Fruit fly (Drosophila melanogaster) whole organism, embryonic: ENCODE data around the gene CG32192.

Source experiments
- Blimp-1 ChIP-seq: fragments of 200-800 bp; sonication (Bioruptor generic); optimal IDR thresholded peaks from 3 replicates; lab custom pipeline; 2018; ENCODE audit warnings: missing biosample characterization, missing genetic modification characterization, mild to moderate bottlenecking, moderate library complexity, missing genetic modification reagents
- CG13424 ChIP-seq: fragments of 200-800 bp; sonication (Bioruptor generic); optimal IDR thresholded peaks from 2 replicates; lab custom pipeline; 2019; ENCODE audit warnings: missing biosample characterization, mild to moderate bottlenecking, missing genetic modification characterization, moderate library complexity
- CG14965 ChIP-seq: fragments of 200-800 bp; sonication (Bioruptor generic); optimal IDR thresholded peaks from 2 replicates; lab custom pipeline; 2016; ENCODE audit warnings: missing biosample characterization, missing genetic modification characterization, borderline replicate concordance
- CG15696 ChIP-seq: fragments of 200-800 bp; sonication (Bioruptor generic); optimal IDR thresholded peaks from 2 replicates; lab custom pipeline; 2019; ENCODE audit warnings: missing biosample characterization, mild to moderate bottlenecking, missing genetic modification characterization, moderate library complexity
- CG17385 ChIP-seq: fragments of 200-800 bp; sonication (Bioruptor generic); optimal IDR thresholded peaks from 3 replicates; lab custom pipeline; 2018; ENCODE audit warnings: missing biosample characterization, mild to moderate bottlenecking, missing genetic modification characterization
- CG3407 ChIP-seq: fragments of 200-800 bp; sonication (Bioruptor generic); optimal IDR thresholded peaks from 2 replicates; lab custom pipeline; 2018; ENCODE audit warnings: missing biosample characterization, mild to moderate bottlenecking, missing genetic modification characterization
- CG7745 ChIP-seq: fragments of 200-800 bp; sonication (Bioruptor generic); optimal IDR thresholded peaks from 2 replicates; lab custom pipeline; 2018; ENCODE audit warnings: missing biosample characterization, mild to moderate bottlenecking, missing genetic modification characterization, moderate library complexity
- CG8924 ChIP-seq: fragments of 200-800 bp; optimal IDR thresholded peaks from 3 replicates; lab custom pipeline; 2019; ENCODE audit warnings: missing biosample characterization, mild to moderate bottlenecking, missing genetic modification characterization, moderate library complexity
- CTCF ChIP-seq: fragments of 200-800 bp; sonication (Bioruptor generic); optimal IDR thresholded peaks from 2 replicates; lab custom pipeline; 2017; ENCODE audit warnings: missing biosample characterization, mild to moderate bottlenecking, missing genetic modification characterization, moderate library complexity
- Chrac-16 ChIP-seq: fragments of 200-800 bp; sonication (Bioruptor generic); optimal IDR thresholded peaks from 3 replicates; lab custom pipeline; 2016; ENCODE audit warnings: missing biosample characterization, missing genetic modification characterization
- E2f2 ChIP-seq: fragments of 200-800 bp; sonication (Bioruptor generic); IDR thresholded peaks from 2 replicates; pipeline ENCODE4 v1.3.6; 2022; ENCODE audit warnings: missing biosample characterization, missing genetic modification characterization
- Fer1 ChIP-seq: fragments of 200-800 bp; sonication (Bioruptor generic); optimal IDR thresholded peaks from 2 replicates; lab custom pipeline; 2017; ENCODE audit warnings: missing biosample characterization, mild to moderate bottlenecking, missing genetic modification characterization
- Hand ChIP-seq: fragments of 200-800 bp; sonication (Bioruptor generic); optimal IDR thresholded peaks from 2 replicates; lab custom pipeline; 2017; ENCODE audit warnings: mild to moderate bottlenecking, missing biosample characterization, missing genetic modification reagents, missing genetic modification characterization
- Hsf ChIP-seq: fragments of 200-800 bp; sonication (Bioruptor generic); optimal IDR thresholded peaks from 3 replicates; lab custom pipeline; 2016; ENCODE audit warnings: missing biosample characterization, missing genetic modification characterization
- NC2α ChIP-seq: fragments of 200-800 bp; sonication (Bioruptor generic); optimal IDR thresholded peaks from 2 replicates; lab custom pipeline; 2016; ENCODE audit warnings: missing biosample characterization, missing genetic modification characterization
- Optix ChIP-seq: fragments of 200-800 bp; sonication (Bioruptor generic); IDR thresholded peaks from 3 replicates; pipeline ENCODE4 v1.3.6; 2022; ENCODE audit warnings: missing biosample characterization, missing genetic modification characterization
- TFAM ChIP-seq: fragments of 200-800 bp; sonication (Bioruptor generic); optimal IDR thresholded peaks from 2 replicates; lab custom pipeline; 2017; ENCODE audit warnings: missing biosample characterization, missing genetic modification characterization, inconsistent platforms
- Trl ChIP-seq, 3 experiments: fragments of >200 bp in 2 of 3; fragments of 200-800 bp in 1 of 3; sonication (Bioruptor generic) in 1 of 3; optimal IDR thresholded peaks; 2 replicates in 1 of 3; 3 replicates in 2 of 3; lab custom pipeline; 2016 to 2017; ENCODE audit warnings: missing biosample characterization in 1 of 3, missing genetic modification characterization in 1 of 3
- bab2 ChIP-seq: fragments of 200-800 bp; sonication (Bioruptor generic); optimal IDR thresholded peaks from 2 replicates; lab custom pipeline; 2016; ENCODE audit warnings: missing biosample characterization, missing genetic modification characterization
- bowl ChIP-seq: fragments of 200-800 bp; sonication (Bioruptor generic); IDR thresholded peaks from 2 replicates; pipeline ENCODE4 v1.3.6; 2022; ENCODE audit warnings: missing biosample characterization, missing genetic modification characterization
- br ChIP-seq: fragments of >200 bp; optimal IDR thresholded peaks from 2 replicates; lab custom pipeline; 2017
- chinmo ChIP-seq: fragments of 200-800 bp; sonication (Bioruptor generic); IDR thresholded peaks from 4 replicates; pipeline ENCODE4 v1.3.6; 2022; ENCODE audit warnings: missing biosample characterization, missing genetic modification characterization; ENCODE audit not compliant: partially characterized antibody
- en ChIP-seq: fragments of 200-800 bp; sonication (Bioruptor generic); optimal IDR thresholded peaks from 2 replicates; lab custom pipeline; 2016; ENCODE audit warnings: missing biosample characterization, missing genetic modification characterization
- ftz-f1 ChIP-seq: fragments of 200-800 bp; sonication (Bioruptor generic); optimal IDR thresholded peaks from 2 replicates; lab custom pipeline; 2016; ENCODE audit warnings: missing biosample characterization, missing genetic modification characterization
- gce ChIP-seq: fragments of 200-800 bp; sonication (Bioruptor generic); IDR thresholded peaks from 3 replicates; pipeline ENCODE4 v1.3.6; 2022; ENCODE audit warnings: missing biosample characterization, missing genetic modification characterization
- hth ChIP-seq: fragments of >200 bp; optimal IDR thresholded peaks from 2 replicates; lab custom pipeline; 2017; ENCODE audit warnings: inconsistent platforms
- mld ChIP-seq: fragments of 200-800 bp; sonication (Bioruptor generic); IDR thresholded peaks from 3 replicates; pipeline ENCODE4 v1.3.6; 2022; ENCODE audit warnings: missing biosample characterization, missing genetic modification characterization; ENCODE audit not compliant: partially characterized antibody
- pfk ChIP-seq: fragments of 200-800 bp; sonication (Bioruptor generic); optimal IDR thresholded peaks from 2 replicates; lab custom pipeline; 2018; ENCODE audit warnings: missing biosample characterization, mild to moderate bottlenecking, missing genetic modification characterization, moderate library complexity
- pum ChIP-seq: fragments of 200-800 bp; sonication (Bioruptor generic); optimal IDR thresholded peaks from 2 replicates; lab custom pipeline; 2016; ENCODE audit warnings: missing biosample characterization, missing genetic modification characterization
- run ChIP-seq: fragments of 200-800 bp; sonication (Bioruptor generic); optimal IDR thresholded peaks from 3 replicates; lab custom pipeline; 2018; ENCODE audit warnings: missing biosample characterization, mild to moderate bottlenecking, missing genetic modification characterization
- sens ChIP-seq: fragments of 200-800 bp; sonication (Bioruptor generic); peaks from one replicate; lab custom pipeline; 2016; ENCODE audit warnings: missing biosample characterization, missing genetic modification characterization
- sob ChIP-seq: fragments of 200-800 bp; sonication (Bioruptor generic); IDR thresholded peaks from 2 replicates; pipeline ENCODE4 v1.3.6; 2022; ENCODE audit warnings: missing biosample characterization, missing genetic modification characterization
- stwl ChIP-seq: fragments of 200-800 bp; sonication (Bioruptor generic); optimal IDR thresholded peaks from 3 replicates; lab custom pipeline; 2018; ENCODE audit warnings: missing biosample characterization, mild to moderate bottlenecking, missing genetic modification characterization, moderate library complexity
- z ChIP-seq: fragments of 200-800 bp; sonication (Bioruptor generic); IDR thresholded peaks from 3 replicates; pipeline ENCODE4 v1.3.6; 2022; ENCODE audit warnings: missing biosample characterization, missing genetic modification characterization

Gene CG32192

dm6 chr3L:18030301-18030827, 9.8 kb upstream of the CG32192 start (continued):
- TF ChIP-seq bab2 (GFP tag; lab: Kevin White, UChicago) (peak; percentile 13), CG17385 (no peak), hth (lab: Kevin White, UChicago) (no peak), Optix (GFP tag; lab: Robert Waterston, UW) (0 out of 3 replicates have a peak, but pooled peaks have one; percentile 18), chinmo (peak; percentile 66; the same call in 1 of the 4 replicates), mld (no peak), CG8924 (no peak), NC2α (GFP tag; lab: Kevin White, UChicago) (no peak)

- TF ChIP-seq stwl (peak; percentile 4), Hsf (GFP tag; lab: Kevin White, UChicago) (no peak), Fer1 (GFP tag; lab: Kevin White, UChicago) (no peak), CTCF (GFP tag; lab: Kevin White, UChicago) (peak; percentile 89), run (no peak), en (GFP tag; lab: Kevin White, UChicago) (no peak), Trl (optimal IDR thresholded peaks at IDR 0.05; lab: Kevin White, UChicago) (peak in 1 of 2 experiments; percentile 24), Trl (GFP tag; optimal IDR thresholded peaks at IDR 0.05; lab: Kevin White, UChicago) (no peak), sens (GFP tag; lab: Kevin White, UChicago) (peak; percentile 68), TFAM (GFP tag; lab: Kevin White, UChicago) (no peak), CG14965 (GFP tag; lab: Kevin White, UChicago) (peak; percentile 72)
- TF ChIP-seq, all 482 proteins: peak for 5
These were observed 7.4 kb upstream of the CG32192 start for dm6 chr3L:18032478-18033343.

dm6 chr3L:18034498-18034897, 5.6 kb upstream of the CG32192 start:
- TF ChIP-seq Chrac-16 (GFP tag; lab: Kevin White, UChicago) (no peak), Blimp-1 (GFP tag; lab: Kevin White, UChicago) (no peak), ftz-f1 (peak; percentile 36), stwl (peak; percentile 4), gce (GFP tag; lab: Robert Waterston, UW) (no peak), CG15696 (tag; lab: Kevin White, UChicago) (no peak), z (GFP tag; lab: Robert Waterston, UW) (peak; percentile 72; the same call in 1 of the 3 replicates), E2f2 (GFP tag; lab: Robert Waterston, UW) (no peak), CG13424 (tag; lab: Kevin White, UChicago) (no peak)

dm6 chr3L:18036995-18037394, 3.1 kb upstream of the CG32192 start:
- TF ChIP-seq br (lab: Kevin White, UChicago) (no peak), pum (GFP tag; lab: Kevin White, UChicago) (no peak), CG7745 (tag; lab: Kevin White, UChicago) (no peak), sob (GFP tag; lab: Robert Waterston, UW) (no peak), Hand (GFP tag; lab: Kevin White, UChicago) (no peak), bowl (GFP tag; lab: Robert Waterston, UW) (no peak), pfk (GFP tag; lab: Kevin White, UChicago) (no peak), CG3407 (GFP tag; lab: Kevin White, UChicago) (no peak)
